Worm (Caenorhabditis elegans) whole organism, L4 larva: ENCODE data around the gene ifc-2.

ENCODE experiments used
- D1046.2 ChIP-seq: fragments of 200-800 bp; sonication (Bioruptor generic); IDR thresholded peaks from 2 replicates; pipeline ENCODE4 v1.3.6; 2022; ENCODE audit warnings: missing genetic modification characterization, missing compliant biosample characterization
- F10B5.3 ChIP-seq: sonication (generic microtip); optimal IDR thresholded peaks from 2 replicates; lab custom pipeline; 2016; ENCODE audit warnings: mild to moderate bottlenecking, missing genetic modification characterization, missing compliant biosample characterization
- F44E2.7 ChIP-seq: fragments of 200-800 bp; sonication (Bioruptor generic); IDR thresholded peaks from 2 replicates; pipeline ENCODE4 v2.1.2; 2022; ENCODE audit warnings: missing genetic modification characterization, missing compliant biosample characterization
- F49E8.2 ChIP-seq: sonication (generic microtip); optimal IDR thresholded peaks from 2 replicates; lab custom pipeline; 2016; ENCODE audit warnings: missing compliant biosample characterization, mild to moderate bottlenecking, missing genetic modification characterization, borderline replicate concordance
- R02D3.7 ChIP-seq: fragments of 150-350 bp; sonication (generic microtip); optimal IDR thresholded peaks from 3 replicates; lab custom pipeline; 2014; ENCODE audit warnings: missing biosample characterization, missing genetic modification characterization
- Y75B8A.6 ChIP-seq: fragments of 200-800 bp; sonication (Bioruptor generic); IDR thresholded peaks from 2 replicates; pipeline ENCODE4 v1.3.6; 2022; ENCODE audit warnings: missing genetic modification reagents, missing genetic modification characterization, missing compliant biosample characterization
- aha-1 ChIP-seq: fragments of 150-350 bp; peaks from one replicate; lab custom pipeline; 2014; ENCODE audit warnings: missing biosample characterization, missing genetic modification characterization
- ama-1 ChIP-seq: fragments of 150-350 bp; optimal IDR thresholded peaks from 2 replicates; lab custom pipeline; 2014; ENCODE audit warnings: inconsistent platforms, mixed read lengths
- ceh-20 ChIP-seq: fragments of 200-800 bp; sonication (Bioruptor generic); IDR thresholded peaks from 2 replicates; pipeline ENCODE4 v1.3.6; 2022; ENCODE audit warnings: missing genetic modification reagents, missing genetic modification characterization, missing compliant biosample characterization
- ceh-28 ChIP-seq: fragments of 150-350 bp; optimal IDR thresholded peaks from 2 replicates; lab custom pipeline; 2014; ENCODE audit warnings: missing biosample characterization, missing genetic modification reagents, missing genetic modification characterization
- ceh-62 ChIP-seq: sonication (generic microtip); optimal IDR thresholded peaks from 2 replicates; lab custom pipeline; 2017; ENCODE audit warnings: missing biosample characterization, missing genetic modification characterization
- ces-1 ChIP-seq: fragments of 150-350 bp; sonication (generic microtip); optimal IDR thresholded peaks from 4 replicates; lab custom pipeline; 2014; ENCODE audit warnings: missing biosample characterization, missing genetic modification reagents, missing genetic modification characterization
- cey-2 ChIP-seq: sonication (generic microtip); optimal IDR thresholded peaks from 3 replicates; lab custom pipeline; 2017; ENCODE audit warnings: missing genetic modification characterization, mild to moderate bottlenecking, missing compliant biosample characterization, antibody characterized with exemption, borderline replicate concordance; ENCODE audit not compliant: insufficient read depth
- ctbp-1 ChIP-seq: fragments of 200-800 bp; sonication (Bioruptor generic); IDR thresholded peaks from 2 replicates; pipeline ENCODE4 v1.3.6; 2022; ENCODE audit warnings: missing genetic modification reagents, missing genetic modification characterization, missing compliant biosample characterization
- daf-16 ChIP-seq, 3 experiments: sonication (generic microtip); optimal IDR thresholded peaks; 2 replicates each; lab custom pipeline; 2016 to 2017; ENCODE audit warnings: missing genetic modification characterization in 3 of 3, missing genetic modification reagents in 3 of 3, mild to moderate bottlenecking in 2 of 3, missing compliant biosample characterization in 2 of 3, missing biosample characterization in 1 of 3, moderate library complexity in 1 of 3
- daf-19 ChIP-seq: fragments of 200-800 bp; sonication (Bioruptor generic); conservative IDR thresholded peaks from 2 replicates; pipeline ENCODE4 v1.3.6; 2022; ENCODE audit warnings: missing genetic modification characterization, missing compliant biosample characterization
- duxl-1 ChIP-seq: sonication (generic microtip); optimal IDR thresholded peaks from 2 replicates; lab custom pipeline; 2016; ENCODE audit warnings: mild to moderate bottlenecking, missing genetic modification characterization, moderate library complexity, missing compliant biosample characterization; ENCODE audit not compliant: poor library complexity
- fkh-10 ChIP-seq: fragments of 150-350 bp; optimal IDR thresholded peaks from 2 replicates; lab custom pipeline; 2014; ENCODE audit warnings: missing biosample characterization, missing genetic modification reagents, missing genetic modification characterization
- fos-1 ChIP-seq: fragments of 150-350 bp; optimal IDR thresholded peaks from 2 replicates; lab custom pipeline; 2014; ENCODE audit warnings: missing biosample characterization, missing genetic modification characterization
- gei-8 ChIP-seq: fragments of 200-800 bp; sonication (Bioruptor generic); optimal IDR thresholded peaks from 2 replicates; lab custom pipeline; 2018; ENCODE audit warnings: mild to moderate bottlenecking, missing genetic modification characterization, missing compliant biosample characterization
- hlh-11 ChIP-seq: fragments of 200-800 bp; sonication (Bioruptor generic); optimal IDR thresholded peaks from 2 replicates; lab custom pipeline; 2018; ENCODE audit warnings: mild to moderate bottlenecking, missing genetic modification characterization, missing compliant biosample characterization
- hlh-30 ChIP-seq: sonication (generic microtip); optimal IDR thresholded peaks from 2 replicates; lab custom pipeline; 2017; ENCODE audit warnings: antibody characterized with exemption, mild to moderate bottlenecking, missing genetic modification characterization, missing compliant biosample characterization; ENCODE audit not compliant: insufficient read depth
- lim-7 ChIP-seq: fragments of 200-800 bp; sonication (Bioruptor generic); IDR thresholded peaks from 2 replicates; pipeline ENCODE4 v1.3.6; 2022; ENCODE audit warnings: missing genetic modification characterization, missing compliant biosample characterization
- lin-13 ChIP-seq: fragments of 150-350 bp; optimal IDR thresholded peaks from 2 replicates; lab custom pipeline; 2014; ENCODE audit warnings: missing biosample characterization, missing genetic modification reagents, missing genetic modification characterization
- lin-15B ChIP-seq: fragments of 150-350 bp; sonication (generic microtip); optimal IDR thresholded peaks from 3 replicates; lab custom pipeline; 2014; ENCODE audit warnings: missing biosample characterization, missing genetic modification characterization
- madf-5 ChIP-seq, 2 experiments: fragments of 200-800 bp; sonication (Bioruptor generic); IDR thresholded peaks; 2 replicates each; pipeline ENCODE4 v1.3.6; 2022; ENCODE audit warnings: missing compliant biosample characterization in 2 of 2, missing genetic modification characterization in 2 of 2
- mdt-29 ChIP-seq: fragments of 200-800 bp; sonication (Bioruptor generic); IDR thresholded peaks from 2 replicates; pipeline ENCODE4 v1.3.6; 2022; ENCODE audit warnings: missing genetic modification reagents, missing genetic modification characterization, missing compliant biosample characterization
- nhr-102 ChIP-seq: sonication (generic microtip); optimal IDR thresholded peaks from 2 replicates; lab custom pipeline; 2016; ENCODE audit warnings: mild to moderate bottlenecking, missing genetic modification characterization, moderate library complexity, missing compliant biosample characterization
- nhr-11 ChIP-seq: fragments of 150-350 bp; optimal IDR thresholded peaks from 2 replicates; lab custom pipeline; 2014; ENCODE audit warnings: missing biosample characterization, missing genetic modification characterization
- nhr-111 ChIP-seq: fragments of 200-800 bp; sonication (Bioruptor generic); optimal IDR thresholded peaks from 2 replicates; lab custom pipeline; 2018; ENCODE audit warnings: mild to moderate bottlenecking, missing genetic modification characterization, missing compliant biosample characterization
- nhr-25 ChIP-seq: sonication (generic microtip); optimal IDR thresholded peaks from 2 replicates; lab custom pipeline; 2017; ENCODE audit warnings: missing genetic modification characterization, mild to moderate bottlenecking, missing compliant biosample characterization, antibody characterized with exemption, moderate library complexity, borderline replicate concordance; ENCODE audit not compliant: insufficient read depth
- nhr-28 ChIP-seq: fragments of 150-350 bp; optimal IDR thresholded peaks from 2 replicates; lab custom pipeline; 2014; ENCODE audit warnings: missing biosample characterization, missing genetic modification characterization
- nhr-41 ChIP-seq: fragments of 200-800 bp; sonication (Bioruptor generic); IDR thresholded peaks from 2 replicates; pipeline ENCODE4 v1.3.6; 2022; ENCODE audit warnings: missing genetic modification reagents, missing genetic modification characterization, missing compliant biosample characterization
- nhr-42 ChIP-seq: fragments of 200-800 bp; sonication (Bioruptor generic); IDR thresholded peaks from 2 replicates; pipeline ENCODE4 v1.3.6; 2022; ENCODE audit warnings: missing genetic modification characterization, missing compliant biosample characterization
- nhr-48 ChIP-seq: sonication (generic microtip); optimal IDR thresholded peaks from 2 replicates; lab custom pipeline; 2016; ENCODE audit warnings: mild to moderate bottlenecking, missing genetic modification characterization, missing compliant biosample characterization
- nhr-77 ChIP-seq: fragments of 150-350 bp; optimal IDR thresholded peaks from 2 replicates; lab custom pipeline; 2014; ENCODE audit warnings: missing biosample characterization, missing genetic modification characterization
- pha-4 ChIP-seq, 2 experiments: fragments of 150-350 bp in 1 of 2; fragments of 200-800 bp in 1 of 2; sonication (Bioruptor generic) in 1 of 2; IDR thresholded peaks in 1 of 2; optimal IDR thresholded peaks in 1 of 2; 2 replicates each; pipeline versions ENCODE4 v1.3.6 to Lab custom; 2014 to 2022; ENCODE audit warnings: missing genetic modification characterization in 2 of 2, missing genetic modification reagents in 2 of 2, missing biosample characterization in 1 of 2, missing compliant biosample characterization in 1 of 2
- pqm-1 ChIP-seq: sonication (generic microtip); optimal IDR thresholded peaks from 2 replicates; lab custom pipeline; 2017; ENCODE audit warnings: missing biosample characterization, missing genetic modification characterization
- rbr-2 ChIP-seq: sonication (generic microtip); optimal IDR thresholded peaks from 2 replicates; lab custom pipeline; 2016; ENCODE audit warnings: missing genotype, missing genetic modification characterization, missing compliant biosample characterization
- sdz-12 ChIP-seq: fragments of 200-800 bp; sonication (Bioruptor generic); optimal IDR thresholded peaks from 2 replicates; lab custom pipeline; 2018; ENCODE audit warnings: mild to moderate bottlenecking, missing genetic modification characterization, missing compliant biosample characterization
- set-16 ChIP-seq: fragments of 200-800 bp; sonication (Bioruptor generic); IDR thresholded peaks from 2 replicates; pipeline ENCODE4 v1.3.6; 2022; ENCODE audit warnings: missing genetic modification reagents, missing genetic modification characterization, missing compliant biosample characterization
- snpc-1.2 ChIP-seq: fragments of 200-800 bp; sonication (Bioruptor generic); IDR thresholded peaks from 2 replicates; pipeline ENCODE4 v1.3.6; 2022; ENCODE audit warnings: missing genetic modification reagents, missing genetic modification characterization, missing compliant biosample characterization
- spr-1 ChIP-seq: sonication (generic microtip); optimal IDR thresholded peaks from 2 replicates; lab custom pipeline; 2016; ENCODE audit warnings: mild to moderate bottlenecking, missing genetic modification characterization, missing compliant biosample characterization
- tag-97 ChIP-seq: fragments of 200-800 bp; sonication (Bioruptor generic); IDR thresholded peaks from 2 replicates; pipeline ENCODE4 v1.3.6; 2022; ENCODE audit warnings: missing genetic modification characterization, missing compliant biosample characterization
- unc-130 ChIP-seq: sonication (generic microtip); optimal IDR thresholded peaks from 2 replicates; lab custom pipeline; 2016; ENCODE audit warnings: missing genetic modification reagents, missing genetic modification characterization, missing compliant biosample characterization
- unc-62 ChIP-seq, 3 experiments: fragments of 150-350 bp in 1 of 3; sonication (generic microtip); optimal IDR thresholded peaks in 2 of 3; peaks in 1 of 3; 1 replicate in 1 of 3; 2 replicates in 2 of 3; lab custom pipeline; 2014 to 2017; ENCODE audit warnings: missing biosample characterization in 3 of 3, missing genetic modification characterization in 3 of 3, missing genetic modification reagents in 3 of 3, missing genotype in 1 of 3
- vab-7 ChIP-seq: fragments of 200-800 bp; sonication (Bioruptor generic); IDR thresholded peaks from 2 replicates; pipeline ENCODE4 v1.3.6; 2022; ENCODE audit warnings: missing genetic modification reagents, missing genetic modification characterization, missing compliant biosample characterization
- zfp-2 ChIP-seq: sonication (generic microtip); optimal IDR thresholded peaks from 2 replicates; lab custom pipeline; 2016; ENCODE audit warnings: mild to moderate bottlenecking, missing genetic modification characterization, missing compliant biosample characterization
- zfp-3 ChIP-seq: fragments of 200-800 bp; sonication (Bioruptor generic); conservative IDR thresholded peaks from 2 replicates; pipeline ENCODE4 v1.3.6; 2022; ENCODE audit warnings: missing genetic modification reagents, missing genetic modification characterization, missing compliant biosample characterization
- zip-2 ChIP-seq: fragments of 150-350 bp; optimal IDR thresholded peaks from 2 replicates; lab custom pipeline; 2014; ENCODE audit warnings: missing biosample characterization, missing genetic modification characterization
- ztf-11 ChIP-seq: fragments of 150-350 bp; optimal IDR thresholded peaks from 2 replicates; lab custom pipeline; 2014; ENCODE audit warnings: missing biosample characterization, missing genetic modification characterization

The ifc-2 gene

ce11 chrX:670603-671002 is 15.9 kb upstream of the ifc-2 start, which contains the start of gene T19D7.6 (continued):
- TF ChIP-seq ctbp-1 = no peak
- no peak for TF ChIP-seq set-16
- no peak for TF ChIP-seq sdz-12
- TF ChIP-seq cey-2 = no peak
- TF ChIP-seq aha-1 (tag; lab: Kevin White, UChicago) = no peak
- no peak for TF ChIP-seq zfp-3 (GFP tag; lab: Robert Waterston, UW)
- peak; percentile 57 for TF ChIP-seq nhr-48 (tag; lab: Kevin White, UChicago)
- no peak for TF ChIP-seq Y75B8A.6 (GFP tag; lab: Robert Waterston, UW)
- no peak for TF ChIP-seq nhr-11
- TF ChIP-seq lim-7 (GFP tag; lab: Robert Waterston, UW) = no peak
- TF ChIP-seq nhr-102 = no peak
- peak; percentile 85 for TF ChIP-seq hlh-11 (tag; lab: Kevin White, UChicago)
- no peak for TF ChIP-seq zfp-2
- TF ChIP-seq ceh-28 (tag; lab: Kevin White, UChicago) = no peak
- no peak for TF ChIP-seq F10B5.3 (tag; lab: Kevin White, UChicago)
- no peak for TF ChIP-seq daf-16 (GFP tag; optimal IDR thresholded peaks at IDR 0.05; lab: Kevin White, UChicago)
- peak; percentile 81 for TF ChIP-seq daf-16 (tag; optimal IDR thresholded peaks at IDR 0.05; lab: Kevin White, UChicago)
- TF ChIP-seq unc-62 (GFP tag; optimal IDR thresholded peaks at IDR 0.05 in 1 of 2; lab: Kevin White, UChicago) = no peak
- TF ChIP-seq unc-62 (tag; optimal IDR thresholded peaks at IDR 0.05; lab: Kevin White, UChicago) = no peak
- no peak for TF ChIP-seq daf-19 (GFP tag; lab: Robert Waterston, UW)
- no peak for TF ChIP-seq snpc-1.2 (GFP tag; lab: Robert Waterston, UW)
- TF ChIP-seq spr-1 (tag; lab: Kevin White, UChicago) = no peak
- TF ChIP-seq F44E2.7 (GFP tag; lab: Robert Waterston, UW) = no peak
- peak; percentile 43 for TF ChIP-seq pqm-1
- no peak for TF ChIP-seq lin-15B
- no peak for TF ChIP-seq ztf-11 (tag; lab: Kevin White, UChicago)
- TF ChIP-seq nhr-25 (tag; lab: Kevin White, UChicago) = no peak
- TF ChIP-seq vab-7 (GFP tag; lab: Robert Waterston, UW) = no peak
- TF ChIP-seq lin-13 = no peak
- TF ChIP-seq tag-97 (GFP tag; lab: Robert Waterston, UW) = no peak
- TF ChIP-seq duxl-1 (tag; lab: Kevin White, UChicago) = no peak
- TF ChIP-seq nhr-28 (tag; lab: Kevin White, UChicago) = peak; percentile 76
- TF ChIP-seq zip-2 (tag; lab: Kevin White, UChicago) = no peak
- no peak for TF ChIP-seq mdt-29 (GFP tag; lab: Robert Waterston, UW)
- no peak for TF ChIP-seq fkh-10 (GFP tag; lab: Kevin White, UChicago)
- TF ChIP-seq madf-5 (GFP tag; IDR thresholded peaks at IDR 0.05; lab: Robert Waterston, UW) = no peak
- TF ChIP-seq nhr-42 (GFP tag; lab: Robert Waterston, UW) = no peak
- TF ChIP-seq unc-130 (GFP tag; lab: Kevin White, UChicago) = no peak
- peak; percentile 82 for TF ChIP-seq nhr-41
- TF ChIP-seq hlh-30 = peak; percentile 46
- no peak for TF ChIP-seq gei-8 (GFP tag; lab: Kevin White, UChicago)
- TF ChIP-seq rbr-2 = no peak
- TF ChIP-seq ceh-62 (tag; lab: Kevin White, UChicago) = no peak
- TF ChIP-seq D1046.2 = no peak
- no peak for TF ChIP-seq ces-1 (GFP tag; lab: Kevin White, UChicago)
- TF ChIP-seq nhr-77 (tag; lab: Kevin White, UChicago) = no peak
- no peak for TF ChIP-seq ceh-20 (GFP tag; lab: Robert Waterston, UW)
- TF ChIP-seq nhr-111 = no peak
- TF ChIP-seq fos-1 (tag; lab: Kevin White, UChicago) = no peak
- TF ChIP-seq F49E8.2 (tag; lab: Kevin White, UChicago) = no peak
- no peak for TF ChIP-seq R02D3.7 (tag; lab: Kevin White, UChicago)
- no peak for TF ChIP-seq ama-1 (lab: Kevin White, UChicago)
- TF ChIP-seq pha-4 (GFP tag; IDR thresholded peaks at IDR 0.05; lab: Robert Waterston, UW) = no peak
- no peak for TF ChIP-seq pha-4 (tag; optimal IDR thresholded peaks at IDR 0.05; lab: Kevin White, UChicago)
